Worm (Caenorhabditis elegans): Measurements from ENCODE around the gene ndub-3.

The ndub-3 gene

DNA sequence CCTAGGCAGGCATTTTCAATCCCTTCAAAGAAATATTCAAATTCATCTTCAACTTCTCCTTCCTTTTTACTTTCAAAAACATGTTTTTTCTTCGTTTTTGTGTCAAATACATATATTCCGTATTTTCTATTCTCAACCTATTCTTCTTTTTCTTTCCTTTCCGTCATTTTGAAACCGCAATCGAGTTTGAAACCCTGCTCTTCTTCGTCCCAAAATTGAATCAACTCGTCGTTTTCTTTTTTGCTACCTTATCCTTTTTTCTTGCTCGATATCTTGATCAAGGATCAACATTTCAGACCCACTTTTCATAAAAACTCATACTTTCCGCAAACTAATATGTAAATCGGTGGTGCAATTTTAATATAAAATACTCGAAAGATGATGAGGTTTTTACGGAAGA is 19.5 kb downstream of the ndub-3 start:
- TF ChIP-seq klf-2 (GFP tag; conservative IDR thresholded peaks at IDR 0.05) = no peak
- no peak for TF ChIP-seq ref-1 (GFP tag; conservative IDR thresholded peaks at IDR 0.05)
- TF ChIP-seq T22C8.4 (GFP tag; IDR thresholded peaks at IDR 0.05) = no peak
- TF ChIP-seq tab-1 (GFP tag; IDR thresholded peaks at IDR 0.05) = no peak
- TF ChIP-seq flt-1 (GFP tag; IDR thresholded peaks at IDR 0.05) = no peak
- TF ChIP-seq cog-1 (tag; optimal IDR thresholded peaks at IDR 0.05) = no peak
- TF ChIP-seq med-1 (GFP tag; optimal IDR thresholded peaks at IDR 0.05; ENCODE audit: insufficient read depth) = no peak
- no peak for TF ChIP-seq ztf-29 (GFP tag; IDR thresholded peaks at IDR 0.05)
- no peak for TF ChIP-seq ztf-23 (GFP tag; IDR thresholded peaks at IDR 0.05)

DNA sequence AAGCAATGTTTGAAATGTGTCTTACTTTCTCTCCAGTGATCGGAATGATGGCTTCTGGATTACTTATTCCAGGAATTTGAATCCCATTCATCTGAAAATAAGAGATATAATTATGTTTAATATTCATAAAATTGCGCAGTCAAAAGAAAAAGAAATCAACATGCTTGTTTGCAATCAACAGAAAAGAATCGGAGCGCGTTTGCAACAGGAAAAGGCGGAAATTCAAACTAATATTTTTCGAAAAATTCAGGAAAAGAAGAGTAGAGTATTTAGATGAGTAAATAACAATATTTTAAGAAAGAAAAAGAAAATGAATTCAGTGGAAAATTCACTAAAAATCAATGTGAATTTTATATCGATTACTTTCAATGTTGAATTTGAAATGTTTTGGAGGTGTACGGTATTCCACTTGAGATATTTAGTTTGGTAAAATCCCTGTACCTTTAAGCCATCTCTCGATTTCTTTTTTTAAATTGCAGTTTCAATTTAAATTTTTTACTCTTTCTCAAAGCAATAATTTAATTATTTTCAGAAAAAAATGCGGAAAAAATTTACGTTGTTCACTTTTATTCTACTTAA is 24.2 kb downstream of the ndub-3 start, which contains the start of the genes set-17 and T21B10.4:
Gene set-17, minus strand, starts transcription at position 127 of the 579 bp plus-strand sequence.
Gene T21B10.4, plus strand, starts transcription at position 533 of the 579 bp plus-strand sequence.
- no peak for TF ChIP-seq ztf-29 (GFP tag; IDR thresholded peaks at IDR 0.05)
- no peak for TF ChIP-seq tab-1 (GFP tag; IDR thresholded peaks at IDR 0.05)
- no peak for TF ChIP-seq ztf-23 (GFP tag; IDR thresholded peaks at IDR 0.05)
- no peak for TF ChIP-seq flt-1 (GFP tag; IDR thresholded peaks at IDR 0.05)
- TF ChIP-seq med-1 (GFP tag; optimal IDR thresholded peaks at IDR 0.05; ENCODE audit: insufficient read depth) = no peak
- no peak for TF ChIP-seq klf-2 (GFP tag; conservative IDR thresholded peaks at IDR 0.05)
- TF ChIP-seq T22C8.4 (GFP tag; IDR thresholded peaks at IDR 0.05) = no peak
- no peak for TF ChIP-seq cog-1 (tag; optimal IDR thresholded peaks at IDR 0.05)
- TF ChIP-seq ref-1 (GFP tag; conservative IDR thresholded peaks at IDR 0.05) = no peak

DNA sequence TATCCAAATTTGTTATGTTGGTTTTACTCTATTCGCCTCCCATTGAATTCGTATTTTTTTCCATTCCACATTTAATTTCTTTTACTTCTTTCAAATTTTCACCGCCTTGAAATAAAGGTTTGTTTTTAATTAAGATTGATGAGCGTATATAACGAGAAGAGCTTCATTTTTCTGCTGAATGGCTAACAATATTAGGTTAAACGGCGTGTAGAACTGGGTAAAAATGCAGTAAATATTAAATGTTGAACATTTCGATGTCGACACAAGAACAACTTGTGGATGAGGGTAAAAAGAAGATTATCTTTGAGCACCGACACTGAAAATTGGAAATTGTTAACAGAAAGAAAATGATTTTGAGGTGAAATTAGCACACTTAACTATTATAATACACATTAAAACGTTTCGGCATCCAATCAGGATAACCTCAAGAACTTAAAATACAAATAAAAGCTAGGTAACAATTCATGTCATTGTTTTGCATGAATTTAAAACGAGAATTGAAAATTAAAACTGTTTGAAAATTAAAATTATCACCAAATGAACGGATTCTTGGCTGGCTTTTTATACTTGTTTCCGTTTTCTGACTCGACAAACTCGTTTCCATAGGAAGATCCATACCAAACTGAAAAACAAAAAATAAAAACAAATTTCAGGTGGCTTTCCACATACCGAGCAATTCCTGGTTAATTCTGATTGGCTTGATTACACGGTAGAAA is 25.6 kb downstream of the ndub-3 start:
- TF ChIP-seq klf-2 (GFP tag; conservative IDR thresholded peaks at IDR 0.05) = no peak
- no peak for TF ChIP-seq flt-1 (GFP tag; IDR thresholded peaks at IDR 0.05)
- no peak for TF ChIP-seq ztf-23 (GFP tag; IDR thresholded peaks at IDR 0.05)
- no peak for TF ChIP-seq ztf-29 (GFP tag; IDR thresholded peaks at IDR 0.05)
- TF ChIP-seq T22C8.4 (GFP tag; IDR thresholded peaks at IDR 0.05) = no peak
- no peak for TF ChIP-seq tab-1 (GFP tag; IDR thresholded peaks at IDR 0.05)

DNA sequence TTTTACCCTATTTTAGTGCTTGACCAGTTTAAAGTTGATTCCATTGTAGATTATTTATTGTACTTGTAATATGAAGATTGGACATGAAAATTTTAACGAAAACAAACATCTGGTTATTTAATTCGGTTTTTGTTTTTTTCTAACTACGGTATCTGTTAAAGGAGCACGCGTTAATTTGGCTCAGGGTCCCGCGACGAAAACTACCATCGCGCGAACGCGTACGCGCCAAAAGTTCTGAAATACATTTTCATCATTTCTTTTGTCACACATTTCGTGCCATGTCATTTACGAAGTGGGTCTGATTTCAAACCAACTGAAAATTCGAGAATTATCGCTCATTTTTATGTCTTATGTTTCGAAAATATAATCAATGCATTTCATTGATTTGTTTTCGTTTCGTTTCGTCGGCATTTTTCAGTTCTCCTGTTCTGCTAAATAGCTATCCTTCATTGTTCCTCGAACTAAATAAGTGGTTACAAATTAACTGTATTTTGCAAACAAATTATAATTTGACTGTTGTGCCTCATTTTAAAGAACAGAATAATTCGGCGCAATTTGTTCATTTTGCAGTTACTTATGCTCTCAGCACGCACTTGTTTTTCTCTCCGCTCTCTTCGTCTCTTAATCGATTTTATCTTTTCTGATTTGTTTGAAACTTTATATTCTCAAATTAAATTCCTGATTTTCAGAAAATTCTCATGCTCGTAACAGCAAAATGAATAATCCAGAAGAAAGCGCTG is 30.8 kb downstream of the ndub-3 start, which contains the start of gene T21B10.3:
Gene T21B10.3, plus strand, starts transcription at position 690 of the 740 bp plus-strand sequence.
- TF ChIP-seq cog-1 (tag; optimal IDR thresholded peaks at IDR 0.05) (no peak), ztf-23 (GFP tag; IDR thresholded peaks at IDR 0.05) (no peak), klf-2 (GFP tag; conservative IDR thresholded peaks at IDR 0.05) (no peak), ztf-29 (GFP tag; IDR thresholded peaks at IDR 0.05) (no peak), T22C8.4 (GFP tag; IDR thresholded peaks at IDR 0.05) (no peak), flt-1 (GFP tag; IDR thresholded peaks at IDR 0.05) (no peak), med-1 (GFP tag; optimal IDR thresholded peaks at IDR 0.05; ENCODE audit: insufficient read depth) (no peak), ref-1 (GFP tag; conservative IDR thresholded peaks at IDR 0.05) (no peak), tab-1 (GFP tag; IDR thresholded peaks at IDR 0.05) (no peak)

DNA sequence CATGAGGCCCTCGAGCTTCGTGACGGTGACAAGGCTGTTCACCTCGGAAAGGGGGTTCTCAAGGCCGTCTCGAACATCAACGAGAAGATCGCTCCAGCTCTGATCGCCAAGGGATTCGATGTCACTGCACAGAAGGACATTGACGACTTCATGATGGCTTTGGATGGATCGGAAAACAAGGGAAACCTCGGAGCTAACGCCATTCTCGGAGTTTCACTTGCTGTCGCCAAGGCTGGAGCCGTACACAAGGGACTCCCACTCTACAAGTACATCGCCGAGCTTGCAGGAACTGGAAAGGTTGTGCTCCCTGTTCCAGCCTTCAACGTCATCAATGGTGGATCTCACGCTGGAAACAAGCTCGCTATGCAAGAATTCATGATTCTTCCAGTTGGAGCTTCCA is 32.3 kb downstream of the ndub-3 start:
- TF ChIP-seq cog-1 (tag; optimal IDR thresholded peaks at IDR 0.05) = no peak
- TF ChIP-seq tab-1 (GFP tag; IDR thresholded peaks at IDR 0.05) = no peak
- no peak for TF ChIP-seq flt-1 (GFP tag; IDR thresholded peaks at IDR 0.05)
- no peak for TF ChIP-seq ref-1 (GFP tag; conservative IDR thresholded peaks at IDR 0.05)
- no peak for TF ChIP-seq ztf-23 (GFP tag; IDR thresholded peaks at IDR 0.05)
- TF ChIP-seq ztf-29 (GFP tag; IDR thresholded peaks at IDR 0.05) = no peak

DNA sequence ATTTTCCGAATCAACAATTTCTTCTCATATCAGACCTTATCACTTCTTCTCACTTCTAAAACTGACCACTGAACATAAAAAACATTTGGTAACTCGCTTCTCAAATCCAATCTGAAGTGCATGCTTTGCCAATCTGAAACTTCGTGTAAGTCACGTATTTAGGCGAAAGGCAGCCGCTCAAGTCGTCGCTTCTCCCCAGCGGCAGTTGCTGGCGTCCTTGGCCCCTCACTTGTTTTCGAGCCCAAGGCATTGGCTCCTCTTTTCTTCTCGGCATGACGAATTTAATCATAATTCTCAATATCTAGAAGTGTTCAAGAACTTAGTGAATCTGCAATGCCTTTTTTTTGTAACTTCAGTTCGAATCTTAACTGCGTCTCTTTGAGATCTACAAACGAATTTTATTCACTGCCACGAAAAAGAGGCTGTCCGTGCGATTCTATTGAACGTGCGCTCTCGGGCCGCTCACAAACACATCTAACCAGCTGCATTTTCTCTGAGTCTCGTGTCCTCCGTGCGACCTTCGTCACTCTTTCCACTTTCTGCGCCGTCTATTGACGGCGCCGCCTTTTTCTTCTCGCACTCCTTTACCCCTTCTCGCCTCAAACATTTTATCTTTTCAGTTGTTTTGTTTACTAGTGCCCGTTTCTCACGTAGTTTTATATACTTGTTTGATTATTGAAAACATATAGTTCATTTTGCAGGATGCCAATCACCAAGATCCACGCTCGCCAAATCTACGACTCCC is 33.1 kb downstream of the ndub-3 start:
- no peak for TF ChIP-seq ztf-29 (GFP tag; IDR thresholded peaks at IDR 0.05)

DNA sequence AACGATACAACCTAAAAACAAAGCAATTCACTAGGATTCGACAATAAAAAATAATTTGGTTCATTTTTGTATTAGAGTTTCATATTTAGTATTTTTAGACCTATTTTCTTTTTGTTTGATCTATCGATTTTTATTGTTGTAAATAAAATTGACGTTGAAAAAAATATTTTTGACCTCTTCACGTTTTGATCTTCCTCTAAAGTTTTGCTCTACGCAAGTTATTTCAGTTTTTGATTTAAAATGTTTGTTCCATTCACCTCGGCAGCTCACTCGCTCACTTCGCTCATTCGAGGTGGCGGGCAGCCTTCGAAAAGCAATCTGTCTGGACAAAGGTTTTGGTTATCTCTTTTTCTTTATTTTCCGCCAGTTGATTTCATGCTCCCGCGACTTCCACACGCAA is 33.9 kb downstream of the ndub-3 start, which contains the start of gene enol-1:
Gene enol-1, plus strand, starts transcription at position 235 of the 400 bp plus-strand sequence.
- TF ChIP-seq ref-1 (GFP tag; conservative IDR thresholded peaks at IDR 0.05) = no peak
- no peak for TF ChIP-seq klf-2 (GFP tag; conservative IDR thresholded peaks at IDR 0.05)
- no peak for TF ChIP-seq med-1 (GFP tag; optimal IDR thresholded peaks at IDR 0.05; ENCODE audit: insufficient read depth)
- no peak for TF ChIP-seq ztf-23 (GFP tag; IDR thresholded peaks at IDR 0.05)
- no peak for TF ChIP-seq flt-1 (GFP tag; IDR thresholded peaks at IDR 0.05)
- no peak for TF ChIP-seq cog-1 (tag; optimal IDR thresholded peaks at IDR 0.05)
- TF ChIP-seq tab-1 (GFP tag; IDR thresholded peaks at IDR 0.05) = no peak
- no peak for TF ChIP-seq T22C8.4 (GFP tag; IDR thresholded peaks at IDR 0.05)
- TF ChIP-seq ztf-29 (GFP tag; IDR thresholded peaks at IDR 0.05) = no peak

DNA sequence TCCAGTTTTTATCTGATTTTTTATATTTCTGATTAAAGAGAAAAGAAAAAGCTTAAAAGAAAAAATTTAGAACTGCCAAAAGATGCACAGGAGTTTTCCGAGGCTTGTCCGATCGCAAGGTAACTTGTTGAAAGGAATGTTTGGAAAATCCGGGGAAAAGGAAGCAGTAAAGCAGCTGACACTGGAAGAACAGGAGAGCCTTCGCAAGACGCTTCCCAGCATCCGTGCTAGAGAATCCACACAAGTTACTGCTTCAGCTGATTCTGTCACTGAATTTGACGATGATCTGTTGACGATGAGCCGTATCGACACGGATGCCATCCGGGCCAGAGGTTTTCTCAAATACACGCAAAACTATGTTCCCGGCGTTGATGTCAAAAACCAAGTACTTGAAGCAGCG is 34.9 kb downstream of the ndub-3 start, which contains the start of gene mrpl-50:
Gene mrpl-50, plus strand, starts transcription at position 71 of the 400 bp plus-strand sequence.
- TF ChIP-seq ztf-29 (GFP tag; IDR thresholded peaks at IDR 0.05) (no peak), med-1 (GFP tag; optimal IDR thresholded peaks at IDR 0.05; ENCODE audit: insufficient read depth) (no peak), klf-2 (GFP tag; conservative IDR thresholded peaks at IDR 0.05) (no peak), flt-1 (GFP tag; IDR thresholded peaks at IDR 0.05) (no peak), ztf-23 (GFP tag; IDR thresholded peaks at IDR 0.05) (no peak), cog-1 (tag; optimal IDR thresholded peaks at IDR 0.05) (no peak), tab-1 (GFP tag; IDR thresholded peaks at IDR 0.05) (no peak), T22C8.4 (GFP tag; IDR thresholded peaks at IDR 0.05) (no peak), ref-1 (GFP tag; conservative IDR thresholded peaks at IDR 0.05) (no peak)

Measured in whole organism, midembryonic.